Worm (Caenorhabditis elegans) whole organism, L4 larva: ENCODE measurements around the gene ZK721.4.

Source experiments
- F10B5.3 ChIP-seq: sonication (generic microtip); optimal IDR thresholded peaks from 2 replicates; lab custom pipeline; 2016; ENCODE audit warnings: mild to moderate bottlenecking, missing genetic modification characterization, missing compliant biosample characterization
- F44E2.7 ChIP-seq: fragments of 200-800 bp; sonication (Bioruptor generic); IDR thresholded peaks from 2 replicates; pipeline ENCODE4 v2.1.2; 2022; ENCODE audit warnings: missing genetic modification characterization, missing compliant biosample characterization
- R02D3.7 ChIP-seq: fragments of 150-350 bp; sonication (generic microtip); optimal IDR thresholded peaks from 3 replicates; lab custom pipeline; 2014; ENCODE audit warnings: missing biosample characterization, missing genetic modification characterization
- T26A8.4 ChIP-seq: fragments of 200-800 bp; sonication (Bioruptor generic); IDR thresholded peaks from 2 replicates; pipeline ENCODE4 v1.3.6; 2022; ENCODE audit warnings: missing genetic modification characterization, missing compliant biosample characterization
- Y105C5A.15 ChIP-seq: fragments of 200-800 bp; sonication (Bioruptor generic); IDR thresholded peaks from 2 replicates; pipeline ENCODE4 v1.3.6; 2022; ENCODE audit warnings: missing genetic modification characterization, missing compliant biosample characterization
- ZK546.5 ChIP-seq, 2 experiments: sonication (generic microtip); optimal IDR thresholded peaks; 2 replicates each; lab custom pipeline; 2017; ENCODE audit warnings: missing biosample characterization in 2 of 2, missing genetic modification characterization in 2 of 2
- aly-2 ChIP-seq: sonication (generic microtip); optimal IDR thresholded peaks from 2 replicates; lab custom pipeline; 2018; ENCODE audit warnings: missing biosample characterization, missing genetic modification characterization
- attf-4 ChIP-seq: sonication (generic microtip); optimal IDR thresholded peaks from 3 replicates; lab custom pipeline; 2017; ENCODE audit warnings: missing biosample characterization, missing genetic modification characterization
- ceh-20 ChIP-seq: fragments of 200-800 bp; sonication (Bioruptor generic); IDR thresholded peaks from 2 replicates; pipeline ENCODE4 v1.3.6; 2022; ENCODE audit warnings: missing genetic modification reagents, missing genetic modification characterization, missing compliant biosample characterization
- ceh-62 ChIP-seq: sonication (generic microtip); optimal IDR thresholded peaks from 2 replicates; lab custom pipeline; 2017; ENCODE audit warnings: missing biosample characterization, missing genetic modification characterization
- daf-12 ChIP-seq: fragments of 150-350 bp; optimal IDR thresholded peaks from 2 replicates; lab custom pipeline; 2014; ENCODE audit warnings: missing biosample characterization, missing genetic modification reagents, missing genetic modification characterization
- daf-16 ChIP-seq, 3 experiments: sonication (generic microtip); optimal IDR thresholded peaks; 2 replicates each; lab custom pipeline; 2016 to 2017; ENCODE audit warnings: missing genetic modification characterization in 3 of 3, missing genetic modification reagents in 3 of 3, mild to moderate bottlenecking in 2 of 3, missing compliant biosample characterization in 2 of 3, missing biosample characterization in 1 of 3, moderate library complexity in 1 of 3
- daf-19 ChIP-seq: fragments of 200-800 bp; sonication (Bioruptor generic); conservative IDR thresholded peaks from 2 replicates; pipeline ENCODE4 v1.3.6; 2022; ENCODE audit warnings: missing genetic modification characterization, missing compliant biosample characterization
- daf-8 ChIP-seq: fragments of 200-800 bp; sonication (Bioruptor generic); IDR thresholded peaks from 2 replicates; pipeline ENCODE4 v1.3.6; 2022; ENCODE audit warnings: missing genetic modification characterization, missing compliant biosample characterization
- dmd-6 ChIP-seq: fragments of 200-800 bp; sonication (Bioruptor generic); IDR thresholded peaks from 2 replicates; pipeline ENCODE4 v1.3.6; 2022; ENCODE audit warnings: missing genetic modification reagents, missing genetic modification characterization, missing compliant biosample characterization
- dmd-8 ChIP-seq: fragments of 200-800 bp; sonication (Bioruptor generic); IDR thresholded peaks from 2 replicates; pipeline ENCODE4 v1.3.6; 2022; ENCODE audit warnings: missing genetic modification characterization, missing compliant biosample characterization
- dmd-9 ChIP-seq: fragments of 200-800 bp; sonication (Bioruptor generic); IDR thresholded peaks from 2 replicates; pipeline ENCODE4 v1.3.6; 2022; ENCODE audit warnings: missing genetic modification reagents, missing genetic modification characterization, missing compliant biosample characterization
- dpl-1 ChIP-seq: fragments of 150-350 bp; optimal IDR thresholded peaks from 2 replicates; lab custom pipeline; 2014; ENCODE audit warnings: missing biosample characterization, missing genetic modification reagents, missing genetic modification characterization
- duxl-1 ChIP-seq: sonication (generic microtip); optimal IDR thresholded peaks from 2 replicates; lab custom pipeline; 2016; ENCODE audit warnings: mild to moderate bottlenecking, missing genetic modification characterization, moderate library complexity, missing compliant biosample characterization; ENCODE audit not compliant: poor library complexity
- hif-1 ChIP-seq, 2 experiments: sonication (generic microtip); optimal IDR thresholded peaks; 2 replicates each; lab custom pipeline; 2016 to 2017; ENCODE audit warnings: missing compliant biosample characterization in 2 of 2, missing genetic modification characterization in 2 of 2, missing genetic modification reagents in 2 of 2, missing genotype in 2 of 2, mild to moderate bottlenecking in 1 of 2
- lin-1 ChIP-seq: fragments of 200-800 bp; sonication (Bioruptor generic); IDR thresholded peaks from 2 replicates; pipeline ENCODE4 v1.3.6; 2022; ENCODE audit warnings: missing genetic modification reagents, missing genetic modification characterization, missing compliant biosample characterization
- lin-13 ChIP-seq: fragments of 150-350 bp; optimal IDR thresholded peaks from 2 replicates; lab custom pipeline; 2014; ENCODE audit warnings: missing biosample characterization, missing genetic modification reagents, missing genetic modification characterization
- lin-29 ChIP-seq: fragments of 200-800 bp; sonication (Bioruptor generic); IDR thresholded peaks from 2 replicates; pipeline ENCODE4 v1.3.6; 2022; ENCODE audit warnings: missing genetic modification reagents, missing genetic modification characterization, missing compliant biosample characterization
- lin-38 ChIP-seq: fragments of 200-800 bp; sonication (Bioruptor generic); IDR thresholded peaks from 2 replicates; pipeline ENCODE4 v1.3.6; 2022; ENCODE audit warnings: missing genetic modification reagents, missing genetic modification characterization, missing compliant biosample characterization
- mdt-29 ChIP-seq: fragments of 200-800 bp; sonication (Bioruptor generic); IDR thresholded peaks from 2 replicates; pipeline ENCODE4 v1.3.6; 2022; ENCODE audit warnings: missing genetic modification reagents, missing genetic modification characterization, missing compliant biosample characterization
- mep-1 ChIP-seq: fragments of 150-350 bp; sonication (generic microtip); optimal IDR thresholded peaks from 3 replicates; lab custom pipeline; 2014; ENCODE audit warnings: missing biosample characterization, missing genetic modification characterization
- mxl-3 ChIP-seq: fragments of 200-800 bp; sonication (Bioruptor generic); optimal IDR thresholded peaks from 2 replicates; lab custom pipeline; 2018; ENCODE audit warnings: mild to moderate bottlenecking, missing genetic modification characterization, missing compliant biosample characterization
- nhr-11 ChIP-seq: fragments of 150-350 bp; optimal IDR thresholded peaks from 2 replicates; lab custom pipeline; 2014; ENCODE audit warnings: missing biosample characterization, missing genetic modification characterization
- nhr-28 ChIP-seq: fragments of 150-350 bp; optimal IDR thresholded peaks from 2 replicates; lab custom pipeline; 2014; ENCODE audit warnings: missing biosample characterization, missing genetic modification characterization
- nhr-42 ChIP-seq: fragments of 200-800 bp; sonication (Bioruptor generic); IDR thresholded peaks from 2 replicates; pipeline ENCODE4 v1.3.6; 2022; ENCODE audit warnings: missing genetic modification characterization, missing compliant biosample characterization
- nhr-48 ChIP-seq: sonication (generic microtip); optimal IDR thresholded peaks from 2 replicates; lab custom pipeline; 2016; ENCODE audit warnings: mild to moderate bottlenecking, missing genetic modification characterization, missing compliant biosample characterization
- saeg-2 ChIP-seq: fragments of 200-800 bp; sonication (Bioruptor generic); IDR thresholded peaks from 2 replicates; pipeline ENCODE4 v1.3.6; 2022; ENCODE audit warnings: missing genetic modification reagents, missing genetic modification characterization, missing compliant biosample characterization
- sdz-12 ChIP-seq: fragments of 200-800 bp; sonication (Bioruptor generic); optimal IDR thresholded peaks from 2 replicates; lab custom pipeline; 2018; ENCODE audit warnings: mild to moderate bottlenecking, missing genetic modification characterization, missing compliant biosample characterization
- set-16 ChIP-seq: fragments of 200-800 bp; sonication (Bioruptor generic); IDR thresholded peaks from 2 replicates; pipeline ENCODE4 v1.3.6; 2022; ENCODE audit warnings: missing genetic modification reagents, missing genetic modification characterization, missing compliant biosample characterization
- skn-1 ChIP-seq: fragments of 150-350 bp; optimal IDR thresholded peaks from 2 replicates; lab custom pipeline; 2014; ENCODE audit warnings: missing biosample characterization, missing genetic modification characterization
- tag-97 ChIP-seq: fragments of 200-800 bp; sonication (Bioruptor generic); IDR thresholded peaks from 2 replicates; pipeline ENCODE4 v1.3.6; 2022; ENCODE audit warnings: missing genetic modification characterization, missing compliant biosample characterization
- tra-1 ChIP-seq: fragments of 200-800 bp; sonication (Bioruptor generic); IDR thresholded peaks from 2 replicates; pipeline ENCODE4 v1.3.6; 2022; ENCODE audit warnings: missing genetic modification reagents, missing genetic modification characterization, missing compliant biosample characterization
- unc-130 ChIP-seq: sonication (generic microtip); optimal IDR thresholded peaks from 2 replicates; lab custom pipeline; 2016; ENCODE audit warnings: missing genetic modification reagents, missing genetic modification characterization, missing compliant biosample characterization
- unc-62 ChIP-seq, 3 experiments: fragments of 150-350 bp in 1 of 3; sonication (generic microtip); optimal IDR thresholded peaks in 2 of 3; peaks in 1 of 3; 1 replicate in 1 of 3; 2 replicates in 2 of 3; lab custom pipeline; 2014 to 2017; ENCODE audit warnings: missing biosample characterization in 3 of 3, missing genetic modification characterization in 3 of 3, missing genetic modification reagents in 3 of 3, missing genotype in 1 of 3
- zag-1 ChIP-seq: fragments of 150-350 bp; optimal IDR thresholded peaks from 2 replicates; lab custom pipeline; 2014; ENCODE audit warnings: missing biosample characterization, missing genetic modification characterization
- zfp-2 ChIP-seq: sonication (generic microtip); optimal IDR thresholded peaks from 2 replicates; lab custom pipeline; 2016; ENCODE audit warnings: mild to moderate bottlenecking, missing genetic modification characterization, missing compliant biosample characterization
- zfp-3 ChIP-seq: fragments of 200-800 bp; sonication (Bioruptor generic); conservative IDR thresholded peaks from 2 replicates; pipeline ENCODE4 v1.3.6; 2022; ENCODE audit warnings: missing genetic modification reagents, missing genetic modification characterization, missing compliant biosample characterization
- zip-2 ChIP-seq: fragments of 150-350 bp; optimal IDR thresholded peaks from 2 replicates; lab custom pipeline; 2014; ENCODE audit warnings: missing biosample characterization, missing genetic modification characterization

ZK721.4 gene

DNA sequence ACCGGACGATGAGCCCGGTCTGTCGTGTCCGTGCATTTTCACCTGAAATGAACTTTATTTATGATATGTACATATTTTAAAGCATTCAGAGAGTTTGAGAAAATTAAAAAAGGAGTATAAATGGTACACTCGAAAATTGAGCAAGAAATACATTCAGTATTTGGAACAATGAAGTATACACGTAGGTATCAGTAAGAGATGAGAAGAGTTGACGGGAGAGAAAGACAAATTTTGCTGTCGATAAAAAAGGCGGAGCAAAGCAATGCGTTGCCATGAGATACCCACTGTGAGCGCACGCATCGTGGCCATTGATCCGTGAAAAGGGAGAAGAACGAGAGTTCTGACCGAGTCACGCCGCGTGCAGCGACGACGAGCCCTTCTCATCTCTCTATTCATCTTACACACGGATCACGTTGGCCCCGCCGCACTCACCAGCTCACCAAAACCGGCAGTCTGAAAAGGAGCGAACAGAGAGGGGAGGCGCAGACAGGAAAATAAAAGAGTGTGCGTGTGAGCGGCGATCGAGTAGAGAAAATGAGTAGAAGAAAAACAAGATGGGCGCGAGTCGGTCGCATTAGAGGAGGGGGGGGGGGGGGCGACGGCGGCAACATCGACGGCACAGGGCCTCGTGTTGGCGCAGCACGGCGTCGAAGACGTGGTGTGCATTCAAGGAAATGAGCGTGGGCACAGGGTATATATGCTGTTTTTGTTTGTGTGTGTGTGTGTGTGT, 27.6 kb downstream of the ZK721.4 start, which contains the start of gene R04E5.8 (continued):
- TF ChIP-seq skn-1 (tag; lab: Kevin White, UChicago) (no peak), lin-38 (GFP tag; lab: Robert Waterston, UW) (peak; percentile 25; the same call in 1 of the 2 replicates), daf-19 (GFP tag; lab: Robert Waterston, UW) (no peak), mxl-3 (GFP tag; lab: Kevin White, UChicago) (peak; percentile 72), tra-1 (no peak), dpl-1 (GFP tag; lab: Kevin White, UChicago) (no peak), aly-2 (tag; lab: Kevin White, UChicago) (no peak), ZK546.5 (tag; optimal IDR thresholded peaks at IDR 0.05; lab: Kevin White, UChicago) (no peak), ceh-62 (no peak), T26A8.4 (no peak), dmd-9 (no peak), daf-12 (tag; lab: Kevin White, UChicago) (no peak), zip-2 (tag; lab: Kevin White, UChicago) (no peak), zag-1 (no peak), mdt-29 (GFP tag; lab: Robert Waterston, UW) (no peak), tag-97 (no peak), daf-16 (GFP tag; optimal IDR thresholded peaks at IDR 0.05; lab: Kevin White, UChicago) (no peak), daf-16 (tag; optimal IDR thresholded peaks at IDR 0.05; lab: Kevin White, UChicago) (no peak), attf-4 (tag; lab: Kevin White, UChicago) (no peak), mep-1 (tag; lab: Kevin White, UChicago) (peak; percentile 51), lin-13 (GFP tag; lab: Kevin White, UChicago) (no peak), F44E2.7 (GFP tag; lab: Robert Waterston, UW) (no peak), zfp-2 (tag; lab: Kevin White, UChicago) (no peak), nhr-28 (tag; lab: Kevin White, UChicago) (no peak), nhr-42 (GFP tag; lab: Robert Waterston, UW) (no peak), saeg-2 (GFP tag; lab: Robert Waterston, UW) (no peak), unc-130 (no peak), lin-29 (no peak), Y105C5A.15 (GFP tag; lab: Robert Waterston, UW) (no peak), hif-1 (tag; optimal IDR thresholded peaks at IDR 0.05; lab: Kevin White, UChicago) (peak in 1 of 2 experiments; percentile 48), set-16 (GFP tag; lab: Robert Waterston, UW) (peak; percentile 93), lin-1 (no peak), daf-8 (no peak), R02D3.7 (tag; lab: Kevin White, UChicago) (no peak), nhr-48 (tag; lab: Kevin White, UChicago) (no peak), dmd-6 (0 out of 2 replicates have a peak, but pooled peaks have one; percentile 14), dmd-8 (GFP tag; lab: Robert Waterston, UW) (no peak), duxl-1 (no peak)

DNA sequence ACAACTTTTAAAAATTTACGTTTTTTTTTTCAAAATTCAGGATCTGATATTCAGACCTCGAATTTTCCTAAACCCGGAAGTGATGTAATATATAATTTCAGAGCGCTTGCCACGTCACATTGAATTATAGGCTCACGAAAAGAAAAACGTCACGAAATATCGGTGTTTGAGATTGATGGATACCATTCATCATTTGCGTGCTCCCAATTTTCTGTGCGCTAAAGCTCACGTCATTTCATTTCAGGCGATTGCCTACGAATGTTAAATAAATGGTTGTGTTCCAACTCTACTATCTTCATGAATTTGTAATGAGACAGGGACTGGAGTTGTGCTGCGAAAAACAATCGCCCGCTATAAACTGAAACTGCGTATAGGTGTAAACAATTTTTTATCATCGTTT, 30.1 kb downstream of the ZK721.4 start:
- TF ChIP-seq sdz-12 (GFP tag; lab: Kevin White, UChicago) (no peak), ceh-20 (0 out of 2 replicates have a peak, but pooled peaks have one; percentile 16), F10B5.3 (no peak), unc-62 (GFP tag; optimal IDR thresholded peaks at IDR 0.05 in 1 of 2; lab: Kevin White, UChicago) (peak in 1 of 2 experiments; percentile 97), unc-62 (tag; optimal IDR thresholded peaks at IDR 0.05; lab: Kevin White, UChicago) (no peak), nhr-11 (tag; lab: Kevin White, UChicago) (no peak), zfp-3 (no peak)
